Fruit fly (Drosophila melanogaster): ENCODE measurements around the gene RfC3.

The RfC3 gene

DNA sequence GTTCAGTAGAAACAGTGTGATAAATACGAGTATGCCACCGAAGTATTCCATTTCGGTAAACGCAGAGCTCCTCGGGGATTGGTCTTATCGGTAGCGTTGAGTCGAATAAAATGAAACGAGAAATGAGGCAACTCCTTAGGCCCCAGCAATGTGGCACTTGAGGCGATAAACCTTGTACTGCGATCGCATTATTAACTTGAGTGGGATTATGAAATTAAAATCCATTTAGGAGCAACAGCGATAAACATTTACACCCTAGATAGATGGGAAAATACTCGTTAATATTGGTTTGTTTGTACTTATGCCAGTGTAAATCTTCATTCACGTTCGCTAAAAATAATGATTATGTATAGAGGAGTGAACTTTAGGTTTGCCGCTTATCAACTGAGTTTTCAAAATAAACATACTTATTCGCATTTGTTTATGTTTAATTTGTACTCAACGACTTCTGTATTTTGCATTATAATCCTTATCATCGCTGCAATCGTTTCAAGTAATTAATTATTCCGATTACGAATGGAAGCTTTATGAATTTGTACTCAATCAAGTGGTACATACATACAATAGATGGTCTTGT lies 37.0 kb downstream of the RfC3 start:
- TF ChIP-seq CG8478 (optimal IDR thresholded peaks at IDR 0.05) (no peak), Dll (optimal IDR thresholded peaks at IDR 0.05) (no peak), psq (optimal IDR thresholded peaks at IDR 0.05) (no peak), pan (optimal IDR thresholded peaks at IDR 0.05) (no peak), usp (GFP tag; optimal IDR thresholded peaks at IDR 0.05) (no peak), EcR (GFP tag; optimal IDR thresholded peaks at IDR 0.05) (no peak)

DNA sequence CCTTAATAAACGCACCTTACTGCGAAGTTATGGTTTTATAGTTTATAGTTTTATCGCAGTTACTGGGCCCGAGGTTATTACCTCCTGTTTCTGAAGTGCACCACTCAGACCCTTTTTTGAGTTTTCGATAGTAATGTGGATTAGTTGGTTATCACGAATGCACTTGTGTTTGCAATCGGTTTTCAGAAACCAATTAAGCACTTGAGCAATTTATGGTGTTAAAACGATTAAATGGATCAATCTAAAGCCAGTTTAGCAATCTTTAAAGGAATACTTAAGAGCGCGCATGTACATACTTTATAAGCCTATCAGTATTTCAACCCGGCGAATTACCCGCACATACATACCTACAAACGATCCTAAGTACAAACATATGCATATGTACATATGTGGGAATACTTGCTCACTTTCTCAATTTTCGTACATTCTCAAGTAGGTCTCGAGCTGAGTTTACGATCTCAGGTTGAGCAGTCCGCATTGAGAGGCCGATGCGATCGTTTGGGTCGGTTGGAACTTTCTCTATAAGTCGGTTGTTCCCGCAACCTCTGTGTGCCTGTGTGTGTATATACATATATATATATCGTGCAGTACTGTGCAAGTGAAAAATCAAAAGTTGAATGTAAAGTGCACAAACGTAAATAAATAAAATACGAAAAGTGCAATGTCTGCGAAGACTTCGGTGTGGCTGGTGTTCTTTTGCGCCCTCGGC lies 38.4 kb downstream of the RfC3 start, which contains the start of the genes LManI and LManII:
Gene LManI (minus strand): TSS at position 51 of the 709 bp plus-strand sequence.
Gene LManII (plus strand): TSS at position 468 of the 709 bp plus-strand sequence.
- TF ChIP-seq CG8478 (optimal IDR thresholded peaks at IDR 0.05) (no peak), Dll (optimal IDR thresholded peaks at IDR 0.05) (no peak), psq (optimal IDR thresholded peaks at IDR 0.05) (no peak), pan (optimal IDR thresholded peaks at IDR 0.05) (no peak), usp (GFP tag; optimal IDR thresholded peaks at IDR 0.05) (no peak), EcR (GFP tag; optimal IDR thresholded peaks at IDR 0.05) (no peak)

DNA sequence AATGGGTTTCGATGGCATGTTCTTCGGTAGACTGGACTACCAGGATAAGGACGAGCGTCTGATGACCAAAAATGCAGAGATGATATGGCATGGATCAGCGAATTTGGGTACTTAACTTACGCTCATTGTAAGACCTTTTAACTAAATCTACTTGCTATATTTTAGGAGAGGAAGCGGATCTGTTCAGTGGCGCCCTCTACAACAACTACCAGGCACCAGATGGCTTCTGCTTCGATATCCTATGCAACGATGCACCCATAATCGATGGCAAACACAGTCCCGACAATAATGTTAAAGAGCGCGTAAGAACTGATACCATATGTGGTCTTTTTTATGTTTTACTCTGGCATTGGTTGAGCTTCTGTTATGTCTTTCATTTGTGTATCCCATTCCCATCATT lies 40.0 kb downstream of the RfC3 start:
- TF ChIP-seq EcR (GFP tag; optimal IDR thresholded peaks at IDR 0.05) (no peak), psq (optimal IDR thresholded peaks at IDR 0.05) (no peak), CG8478 (optimal IDR thresholded peaks at IDR 0.05) (no peak), pan (optimal IDR thresholded peaks at IDR 0.05) (no peak), Dll (optimal IDR thresholded peaks at IDR 0.05) (no peak), usp (GFP tag; optimal IDR thresholded peaks at IDR 0.05) (no peak)

DNA sequence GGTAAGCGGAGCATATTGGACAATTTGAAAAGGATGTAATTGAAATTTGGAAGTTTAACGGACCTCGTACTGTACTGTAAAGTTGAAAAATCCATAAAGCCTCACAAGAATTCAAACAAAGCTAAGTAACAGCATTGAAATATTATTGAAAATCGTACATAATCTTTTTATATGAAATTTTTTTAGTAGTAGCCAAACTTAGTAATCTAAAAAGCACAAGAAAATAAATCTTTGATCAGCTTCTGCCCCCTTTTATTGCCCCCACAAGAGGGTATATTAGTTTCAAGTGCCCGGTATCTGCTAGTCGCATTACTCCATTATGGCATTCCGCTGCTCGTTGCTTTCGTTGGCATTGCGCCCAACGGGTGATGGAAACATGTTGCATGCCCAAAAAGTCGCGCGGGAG lies 47.9 kb downstream of the RfC3 start:
- TF ChIP-seq Dll (optimal IDR thresholded peaks at IDR 0.05) (no peak), EcR (GFP tag; optimal IDR thresholded peaks at IDR 0.05) (no peak), psq (optimal IDR thresholded peaks at IDR 0.05) (no peak), usp (GFP tag; optimal IDR thresholded peaks at IDR 0.05) (no peak), CG8478 (optimal IDR thresholded peaks at IDR 0.05) (no peak), pan (optimal IDR thresholded peaks at IDR 0.05) (no peak)

DNA sequence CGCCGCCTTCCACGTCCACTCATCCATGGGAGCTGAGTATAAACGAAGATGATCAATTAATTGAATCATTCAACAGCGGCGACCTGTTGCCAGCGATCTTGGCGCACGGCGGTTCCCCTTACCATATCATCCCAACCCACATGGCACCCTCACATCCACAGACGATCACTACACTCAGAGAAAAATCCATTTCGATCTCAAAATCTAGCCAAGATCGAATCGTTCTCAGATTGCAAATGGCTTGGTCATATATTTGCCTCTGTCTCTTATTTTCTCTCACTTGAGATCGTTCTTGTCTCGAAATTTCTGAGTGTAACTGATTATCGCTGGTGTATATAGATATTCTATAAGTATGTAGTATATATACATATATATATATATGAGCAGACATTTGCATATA lies 49.4 kb downstream of the RfC3 start:
- no peak for TF ChIP-seq psq (optimal IDR thresholded peaks at IDR 0.05)
- TF ChIP-seq usp (GFP tag; optimal IDR thresholded peaks at IDR 0.05), result no peak
- no peak for TF ChIP-seq pan (optimal IDR thresholded peaks at IDR 0.05)
- no peak for TF ChIP-seq Dll (optimal IDR thresholded peaks at IDR 0.05)
- no peak for TF ChIP-seq CG8478 (optimal IDR thresholded peaks at IDR 0.05)
- no peak for TF ChIP-seq EcR (GFP tag; optimal IDR thresholded peaks at IDR 0.05)

DNA sequence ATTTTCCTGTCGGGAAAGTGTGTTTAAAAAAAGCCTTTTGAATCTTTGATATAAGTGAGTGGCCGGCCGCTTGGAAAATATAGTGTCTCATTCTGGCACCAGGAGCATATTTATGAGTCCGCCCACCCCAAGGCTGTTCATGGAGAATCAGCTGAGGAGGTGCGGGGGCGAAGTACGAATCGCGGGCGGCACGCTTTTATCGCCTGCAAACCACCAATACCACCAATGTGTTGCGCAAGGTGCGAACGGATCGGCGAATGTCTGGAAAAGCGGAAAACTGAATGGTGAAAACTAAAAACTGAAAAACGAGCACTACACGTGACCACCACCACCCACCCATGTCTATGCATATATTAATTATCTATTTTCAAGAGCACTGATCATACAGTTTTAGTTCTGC lies 50.0 kb downstream of the RfC3 start:
- TF ChIP-seq usp (GFP tag; optimal IDR thresholded peaks at IDR 0.05), result no peak

DNA sequence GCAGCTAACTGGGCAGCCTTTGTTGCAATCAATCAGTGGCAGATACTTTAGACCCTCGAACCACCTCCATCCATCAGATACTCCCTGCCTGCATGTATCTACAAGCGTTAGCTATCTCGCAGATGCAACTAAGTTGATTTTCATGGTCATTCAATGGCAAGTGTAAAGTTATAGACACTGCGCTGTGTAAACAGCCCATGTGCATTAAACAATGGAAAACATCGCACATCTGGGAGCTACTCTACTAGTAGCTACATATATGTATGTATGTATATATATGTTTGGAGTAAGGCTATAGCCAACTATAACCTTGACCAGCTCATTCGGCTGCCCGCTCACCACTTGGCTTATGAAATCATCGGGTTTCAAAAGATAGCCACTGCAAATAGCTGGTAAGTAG lies 51.2 kb downstream of the RfC3 start:
- no peak for TF ChIP-seq usp (GFP tag; optimal IDR thresholded peaks at IDR 0.05)
- TF ChIP-seq EcR (GFP tag; optimal IDR thresholded peaks at IDR 0.05), result no peak
- no peak for TF ChIP-seq Dll (optimal IDR thresholded peaks at IDR 0.05)
- TF ChIP-seq psq (optimal IDR thresholded peaks at IDR 0.05), result no peak
- no peak for TF ChIP-seq CG8478 (optimal IDR thresholded peaks at IDR 0.05)

Data from whole organism.